Fruit fly (Drosophila melanogaster): ENCODE results near the gene DIP-gamma.

DNA sequence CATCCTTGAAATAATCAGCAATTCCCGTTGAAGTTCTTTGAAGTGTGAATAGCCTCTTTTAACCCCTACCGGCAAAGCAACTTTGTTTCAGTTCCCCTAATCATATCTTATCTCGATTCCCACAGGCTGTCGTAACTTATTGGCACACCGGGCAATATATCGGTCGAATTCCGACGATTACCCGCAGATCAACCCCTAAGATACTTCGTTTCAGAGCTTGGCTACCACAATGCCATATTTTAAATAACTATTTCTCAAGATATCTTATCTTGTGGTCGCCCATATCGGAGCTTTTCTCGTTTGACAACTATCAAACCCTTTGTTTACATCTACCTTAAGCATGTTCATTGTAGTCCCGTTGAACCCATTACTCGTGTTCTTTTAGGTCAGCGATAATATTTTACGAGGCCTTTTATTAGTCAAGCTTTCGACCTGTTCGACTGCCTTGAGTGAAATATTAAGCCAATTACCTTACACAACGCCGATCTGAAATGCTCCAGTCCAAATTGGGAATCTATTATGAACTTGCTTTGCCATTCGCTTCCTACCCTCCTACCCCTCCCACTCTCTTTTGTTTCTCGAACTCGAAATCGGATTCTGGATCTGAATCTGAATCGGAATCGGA, 71.1 kb downstream of the DIP-gamma start:
- TF ChIP-seq CG2889 (GFP tag; IDR thresholded peaks at IDR 0.05): no peak
- TF ChIP-seq Hr51 (GFP tag; optimal IDR thresholded peaks at IDR 0.05): no peak
- no peak for TF ChIP-seq slp2 (GFP tag; optimal IDR thresholded peaks at IDR 0.05)
- TF ChIP-seq gsb (GFP tag; IDR thresholded peaks at IDR 0.05): no peak
- no peak for TF ChIP-seq Fer3 (tag; optimal IDR thresholded peaks at IDR 0.05)
- no peak for TF ChIP-seq HLHmδ (GFP tag; optimal IDR thresholded peaks at IDR 0.05)
- TF ChIP-seq insv (GFP tag; optimal IDR thresholded peaks at IDR 0.05): no peak
- TF ChIP-seq dmrt11E (tag; optimal IDR thresholded peaks at IDR 0.05): no peak
- no peak for TF ChIP-seq Doc3 (GFP tag; IDR thresholded peaks at IDR 0.05; ENCODE audit: partially characterized antibody)
- no peak for TF ChIP-seq Deaf1 (tag; optimal IDR thresholded peaks at IDR 0.05)
- TF ChIP-seq CG8478 (optimal IDR thresholded peaks at IDR 0.05): no peak

Measured in whole organism, embryonic.